Worm (Caenorhabditis elegans): ENCODE results near the gene haf-1.

Gene haf-1

DNA sequence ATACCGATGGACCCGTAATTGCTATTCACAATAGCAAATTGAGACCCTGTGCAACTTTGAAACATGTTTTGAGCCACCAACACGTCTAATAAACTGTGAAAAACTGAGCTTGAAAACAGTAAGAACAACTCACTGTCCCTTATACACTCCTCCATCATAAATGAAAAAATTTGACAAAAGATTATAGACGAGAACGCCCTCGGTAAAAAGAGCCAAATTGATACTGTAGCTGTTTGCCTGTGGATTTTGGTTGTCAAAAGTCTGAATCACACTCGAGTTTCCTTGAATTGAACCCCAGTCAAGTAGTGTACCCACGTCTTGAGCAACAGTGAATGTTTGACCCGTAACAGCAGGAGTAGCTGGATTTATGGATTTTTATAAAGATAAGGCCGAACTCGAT, 35.2 kb upstream of the haf-1 start:
- no peak for TF ChIP-seq efl-1 (optimal IDR thresholded peaks at IDR 0.05)
- TF ChIP-seq efl-1 (GFP tag; optimal IDR thresholded peaks at IDR 0.05 in 1 of 2), result no peak
- TF ChIP-seq isw-1 (GFP tag; IDR thresholded peaks at IDR 0.05), result no peak
- TF ChIP-seq ceh-8 (GFP tag; optimal IDR thresholded peaks at IDR 0.05), result no peak
- no peak for TF ChIP-seq ceh-82 (tag; optimal IDR thresholded peaks at IDR 0.05)
- TF ChIP-seq C04F5.9 (tag; optimal IDR thresholded peaks at IDR 0.05), result no peak
- TF ChIP-seq lin-15B (tag; optimal IDR thresholded peaks at IDR 0.05), result no peak
- TF ChIP-seq unc-98 (GFP tag; IDR thresholded peaks at IDR 0.05), result no peak

DNA sequence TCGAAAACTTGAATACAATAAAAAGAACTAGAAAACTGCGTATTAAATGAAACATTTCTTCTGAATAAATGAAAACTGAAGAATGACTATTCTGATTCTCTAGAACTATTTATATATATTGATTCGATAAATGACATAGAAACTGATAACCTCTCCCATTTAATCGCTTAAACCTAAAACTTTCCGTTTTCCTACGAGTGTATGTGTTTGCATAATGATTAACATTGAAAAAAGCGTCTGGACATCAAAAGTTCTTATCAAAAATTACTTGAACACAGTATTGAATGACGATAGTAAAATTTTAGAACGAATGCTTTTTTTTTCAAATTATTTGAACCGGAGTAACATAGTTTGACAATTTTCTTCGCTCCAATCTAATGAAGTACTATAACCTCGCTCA, 34.0 kb upstream of the haf-1 start, which contains the start of gene C49C3.9:
C49C3.9 (minus strand) TSS at position 136 of the 400 bp plus-strand sequence.
- TF ChIP-seq unc-130 (tag; optimal IDR thresholded peaks at IDR 0.05) (no peak), elt-2 (tag; optimal IDR thresholded peaks at IDR 0.05) (peak; percentile 85), pqm-1 (tag; optimal IDR thresholded peaks at IDR 0.05) (peak; percentile 21)

DNA sequence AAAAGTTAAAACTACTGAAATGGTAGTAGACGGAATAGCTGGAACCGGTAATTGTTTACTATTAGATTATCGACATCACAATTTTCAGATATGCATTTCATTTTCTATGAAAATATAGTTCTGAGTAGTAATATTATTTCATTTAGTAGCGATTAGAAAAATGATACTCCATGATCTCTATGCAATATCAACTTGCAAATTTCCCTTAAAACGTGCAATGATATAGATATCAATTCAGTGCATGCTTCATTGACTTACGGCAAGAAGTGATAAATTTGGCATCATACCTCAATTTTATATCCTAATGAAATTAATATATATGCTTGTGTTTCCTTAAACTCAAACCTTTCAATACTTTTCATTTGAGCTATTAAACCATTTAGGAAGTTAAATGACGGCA, 33.6 kb upstream of the haf-1 start, which contains the start of gene C49C3.21:
C49C3.21 (plus strand) TSS at position 301 of the 400 bp plus-strand sequence.
- TF ChIP-seq sptf-1 (tag; optimal IDR thresholded peaks at IDR 0.05) (no peak), nhr-28 (tag; optimal IDR thresholded peaks at IDR 0.05) (no peak), pag-3 (tag; optimal IDR thresholded peaks at IDR 0.05; ENCODE audit: borderline replicate concordance, insufficient read depth) (no peak), lin-15B (tag; optimal IDR thresholded peaks at IDR 0.05) (no peak), mep-1 (tag; optimal IDR thresholded peaks at IDR 0.05) (no peak)

DNA sequence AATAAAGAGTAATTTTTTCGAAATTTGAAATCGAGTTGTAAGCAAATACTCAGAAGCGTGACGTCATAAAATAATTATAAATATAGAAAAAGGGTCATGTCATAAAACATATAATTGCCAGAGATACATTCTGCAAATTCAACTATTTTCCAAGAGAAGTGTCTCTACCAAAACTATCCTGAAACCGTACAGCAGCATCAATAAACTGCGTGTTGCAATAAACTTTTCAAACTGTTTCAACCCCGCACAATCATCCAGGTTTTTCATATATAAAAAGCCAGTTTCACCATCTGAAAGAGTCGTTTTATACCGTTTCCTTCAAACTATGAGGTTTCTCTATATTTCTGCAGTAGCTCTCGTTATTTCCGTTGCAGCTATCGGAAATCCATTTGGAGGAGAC, 32.7 kb upstream of the haf-1 start, which contains the start of gene C49C3.11:
C49C3.11 (plus strand) TSS at position 301 of the 400 bp plus-strand sequence.
- TF ChIP-seq egl-27 (tag; optimal IDR thresholded peaks at IDR 0.05), result no peak

DNA sequence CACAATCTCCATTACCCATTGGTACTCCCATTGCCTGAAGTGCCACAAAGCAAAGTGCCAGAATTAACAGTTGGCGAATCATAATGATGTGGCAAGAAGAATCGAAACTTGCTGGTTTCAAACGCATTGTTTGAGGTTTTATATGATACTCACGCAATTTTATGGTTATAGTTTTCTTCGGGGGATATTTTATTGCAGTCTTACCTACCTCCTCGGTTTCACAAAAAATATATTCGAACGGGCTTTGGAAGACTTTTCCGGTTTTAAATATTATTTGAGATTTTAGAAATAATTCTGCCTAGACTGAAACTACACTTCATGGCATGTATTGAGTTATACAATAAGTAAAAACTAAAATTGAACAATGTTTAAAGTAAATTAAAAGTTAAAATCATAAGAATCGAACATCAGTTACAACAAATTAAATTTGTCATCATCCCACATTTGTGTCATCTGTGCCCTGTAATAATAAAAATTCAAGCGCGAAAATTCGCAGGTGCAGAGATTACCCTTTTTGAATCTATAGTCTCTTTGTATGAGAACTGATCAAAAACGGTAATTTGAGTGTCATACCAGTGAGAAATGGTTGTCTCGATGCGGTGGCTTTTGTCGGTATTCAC, 29.5 kb upstream of the haf-1 start, which contains the start of the genes clec-197 and clec-198:
clec-197 (minus strand) TSS at position 101 of the 620 bp plus-strand sequence.
clec-198 (plus strand) TSS at position 570 of the 620 bp plus-strand sequence.
- TF ChIP-seq efl-3 (GFP tag; optimal IDR thresholded peaks at IDR 0.05) (no peak), alr-1 (tag; optimal IDR thresholded peaks at IDR 0.05; ENCODE audit: borderline replicate concordance) (no peak), lir-3 (tag; optimal IDR thresholded peaks at IDR 0.05; ENCODE audit: poor library complexity) (no peak), lin-14 (GFP tag; optimal IDR thresholded peaks at IDR 0.05) (no peak), ztf-11 (tag; optimal IDR thresholded peaks at IDR 0.05) (no peak), hlh-4 (tag; optimal IDR thresholded peaks at IDR 0.05) (no peak), lin-13 (GFP tag; optimal IDR thresholded peaks at IDR 0.05) (no peak), unc-130 (tag; optimal IDR thresholded peaks at IDR 0.05) (no peak), ztf-4 (tag; optimal IDR thresholded peaks at IDR 0.05) (no peak), Y116A8C.19 (tag; optimal IDR thresholded peaks at IDR 0.05; ENCODE audit: borderline replicate concordance) (no peak)

DNA sequence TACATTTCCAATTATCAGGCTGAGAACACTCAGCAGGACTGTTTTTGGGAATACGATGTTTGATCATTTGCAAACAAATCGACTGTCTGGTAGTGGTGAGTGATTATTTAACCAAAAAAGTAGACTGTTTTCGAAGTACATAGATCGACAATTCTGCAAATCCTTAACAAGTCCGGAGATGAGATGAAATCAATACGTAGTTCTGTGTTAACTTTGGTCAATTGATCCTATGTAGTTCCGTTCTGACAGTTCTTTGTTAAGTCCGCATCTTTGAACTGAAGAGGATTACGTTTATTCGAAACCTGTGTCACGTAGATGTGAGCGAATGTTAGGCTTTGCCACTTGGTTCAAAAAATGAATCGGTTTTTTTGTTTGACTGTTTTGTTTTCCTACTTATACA, 24.6 kb upstream of the haf-1 start, which contains the start of gene clec-199:
clec-199 (plus strand) TSS at position 301 of the 400 bp plus-strand sequence.
- no peak for TF ChIP-seq nhr-77 (tag; optimal IDR thresholded peaks at IDR 0.05)
- TF ChIP-seq sptf-1 (tag; optimal IDR thresholded peaks at IDR 0.05), result no peak
- TF ChIP-seq lsy-2 (tag; optimal IDR thresholded peaks at IDR 0.05), result no peak
- no peak for TF ChIP-seq dpl-1 (GFP tag; optimal IDR thresholded peaks at IDR 0.05)
- TF ChIP-seq nhr-12 (tag; optimal IDR thresholded peaks at IDR 0.05), result no peak
- no peak for TF ChIP-seq lin-15B (tag; optimal IDR thresholded peaks at IDR 0.05)
- no peak for TF ChIP-seq lin-35 (GFP tag; optimal IDR thresholded peaks at IDR 0.05)
- TF ChIP-seq vab-15 (tag; optimal IDR thresholded peaks at IDR 0.05), result no peak
- no peak for TF ChIP-seq pqm-1 (tag; optimal IDR thresholded peaks at IDR 0.05)
- no peak for TF ChIP-seq nhr-76 (tag; optimal IDR thresholded peaks at IDR 0.05)
- no peak for TF ChIP-seq efl-1 (optimal IDR thresholded peaks at IDR 0.05)
- TF ChIP-seq efl-1 (GFP tag; optimal IDR thresholded peaks at IDR 0.05 in 1 of 2), result no peak
- TF ChIP-seq mdl-1 (tag; optimal IDR thresholded peaks at IDR 0.05), result no peak
- TF ChIP-seq hpl-2 (GFP tag; optimal IDR thresholded peaks at IDR 0.05), result no peak
